Worm (Caenorhabditis elegans) whole organism, early embryonic: Measurements from ENCODE around the gene Y55F3BL.6.
"Not testable (repeated sequence)": the region's sequence is repeated elsewhere in the genome, so short reads cannot be mapped to it uniquely, and the experiment has no call there.

Source experiments
- B0310.2 ChIP-seq: sonication (generic microtip); optimal IDR thresholded peaks from 2 replicates; lab custom pipeline; 2016; ENCODE audit warnings: mild to moderate bottlenecking, missing genetic modification characterization, missing compliant biosample characterization
- F13C5.2 ChIP-seq: sonication (generic microtip); optimal IDR thresholded peaks from 2 replicates; lab custom pipeline; 2017; ENCODE audit warnings: mild to moderate bottlenecking, missing genetic modification characterization, inconsistent platforms, missing compliant biosample characterization
- aly-1 ChIP-seq: sonication (generic microtip); optimal IDR thresholded peaks from 2 replicates; lab custom pipeline; 2016; ENCODE audit warnings: missing genetic modification characterization, missing compliant biosample characterization
- ama-1 ChIP-seq: fragments of 150-350 bp; optimal IDR thresholded peaks from 2 replicates; lab custom pipeline; 2014
- ceh-13 ChIP-seq: fragments of 200-800 bp; sonication (Bioruptor generic); optimal IDR thresholded peaks from 2 replicates; lab custom pipeline; 2018; ENCODE audit warnings: mild to moderate bottlenecking, missing genetic modification characterization, missing compliant biosample characterization
- ceh-36 ChIP-seq: sonication (generic microtip); optimal IDR thresholded peaks from 2 replicates; lab custom pipeline; 2016; ENCODE audit warnings: missing genetic modification characterization, inconsistent platforms, missing compliant biosample characterization
- ets-7 ChIP-seq: sonication (generic microtip); optimal IDR thresholded peaks from 2 replicates; lab custom pipeline; 2016; ENCODE audit warnings: missing genotype, missing genetic modification characterization, missing compliant biosample characterization
- flt-1 ChIP-seq: fragments of 200-800 bp; sonication (Bioruptor generic); IDR thresholded peaks from 2 replicates; pipeline ENCODE4 v1.3.6; 2022; ENCODE audit warnings: missing genetic modification characterization, missing compliant biosample characterization
- hmbx-1 ChIP-seq: sonication (generic microtip); optimal IDR thresholded peaks from 2 replicates; lab custom pipeline; 2016; ENCODE audit warnings: mild to moderate bottlenecking, missing genetic modification characterization, missing compliant biosample characterization
- hmg-4 ChIP-seq: fragments of 200-800 bp; sonication (Bioruptor generic); optimal IDR thresholded peaks from 2 replicates; lab custom pipeline; 2018; ENCODE audit warnings: mild to moderate bottlenecking, missing genetic modification characterization, missing compliant biosample characterization
- hnd-1 ChIP-seq: sonication (generic microtip); optimal IDR thresholded peaks from 2 replicates; lab custom pipeline; 2016; ENCODE audit warnings: missing genetic modification characterization, missing compliant biosample characterization
- pes-1 ChIP-seq: fragments of 200-800 bp; sonication (Bioruptor generic); IDR thresholded peaks from 2 replicates; pipeline ENCODE4 v1.3.6; 2022; ENCODE audit warnings: missing genetic modification reagents, missing genetic modification characterization, missing compliant biosample characterization
- scrt-1 ChIP-seq: fragments of 200-800 bp; sonication (Bioruptor generic); IDR thresholded peaks from 2 replicates; pipeline ENCODE4 v1.3.6; 2022; ENCODE audit warnings: missing genetic modification characterization, missing compliant biosample characterization
- sea-1 ChIP-seq: fragments of 200-800 bp; sonication (Bioruptor generic); conservative IDR thresholded peaks from 2 replicates; pipeline ENCODE4 v1.3.6; 2022; ENCODE audit warnings: missing genetic modification characterization, missing compliant biosample characterization
- tbx-11 ChIP-seq: fragments of 200-800 bp; sonication (Bioruptor generic); IDR thresholded peaks from 2 replicates; pipeline ENCODE4 v1.3.6; 2022; ENCODE audit warnings: missing genetic modification characterization, missing compliant biosample characterization
- tbx-37 ChIP-seq: fragments of 200-800 bp; sonication (Bioruptor generic); conservative IDR thresholded peaks from 2 replicates; pipeline ENCODE4 v1.3.6; 2022; ENCODE audit warnings: missing genetic modification reagents, missing genetic modification characterization, missing compliant biosample characterization
- tra-4 ChIP-seq: sonication (generic microtip); optimal IDR thresholded peaks from 2 replicates; lab custom pipeline; 2017; ENCODE audit warnings: missing genetic modification characterization, missing compliant biosample characterization

The Y55F3BL.6 gene

DNA sequence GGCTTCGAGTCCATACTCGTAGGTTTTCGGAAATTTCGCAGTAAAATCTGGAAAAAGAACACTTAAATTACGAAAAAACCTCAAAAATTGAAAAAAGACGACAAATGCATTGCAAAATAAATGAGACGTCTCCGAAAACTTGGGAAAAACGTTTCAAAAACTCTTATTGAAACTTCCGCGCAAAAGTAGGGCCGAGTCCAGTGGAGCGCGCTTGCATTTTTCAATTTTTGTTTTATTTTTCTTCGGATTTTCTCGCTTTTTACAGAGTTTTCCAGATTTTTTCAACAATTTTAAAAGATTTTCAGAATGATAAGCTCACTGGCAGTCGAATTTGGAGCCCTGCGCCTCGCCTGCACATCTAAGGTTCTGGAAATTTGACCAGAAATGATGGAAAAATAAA lies 33.9 kb downstream of the Y55F3BL.6 start, which contains the start of gene mrpl-2:
Gene mrpl-2, plus strand, starts transcription at position 307 of the 400 bp plus-strand sequence.
- TF ChIP-seq hmg-4 (GFP tag; lab: Kevin White, UChicago) (no peak), hnd-1 (no peak), tra-4 (no peak), scrt-1 (GFP tag; lab: Robert Waterston, UW) (no peak)

- TF ChIP-seq hmbx-1 (tag; lab: Kevin White, UChicago); ama-1 (lab: Kevin White, UChicago); ceh-36 (tag; lab: Kevin White, UChicago): not testable (repeated sequence)
Measured at ce11 chrIV:771061-771460, 35.8 kb downstream of the Y55F3BL.6 start, which contains the start of gene F56B3.9. Gene F56B3.9, plus strand, starts transcription at chrIV:771361.

ce11 chrIV:768312-768711 lies 38.6 kb downstream of the Y55F3BL.6 start, which contains the start of gene F56B3.2:
Gene F56B3.2, minus strand, starts transcription at chrIV:768584.
- TF ChIP-seq aly-1 (tag; lab: Kevin White, UChicago) (no peak), tbx-37 (GFP tag; lab: Robert Waterston, UW) (no peak), flt-1 (GFP tag; lab: Robert Waterston, UW) (no peak), ama-1 (lab: Kevin White, UChicago) (no peak), F13C5.2 (tag; lab: Kevin White, UChicago) (no peak), hmbx-1 (tag; lab: Kevin White, UChicago) (no peak), hmg-4 (GFP tag; lab: Kevin White, UChicago) (no peak), scrt-1 (GFP tag; lab: Robert Waterston, UW) (no peak), ceh-36 (tag; lab: Kevin White, UChicago) (no peak), pes-1 (GFP tag; lab: Robert Waterston, UW) (no peak), tra-4 (no peak), hnd-1 (no peak), ets-7 (no peak), B0310.2 (tag; lab: Kevin White, UChicago) (no peak), sea-1 (GFP tag; lab: Robert Waterston, UW) (no peak), ceh-13 (GFP tag; lab: Kevin White, UChicago) (no peak), tbx-11 (no peak)

DNA sequence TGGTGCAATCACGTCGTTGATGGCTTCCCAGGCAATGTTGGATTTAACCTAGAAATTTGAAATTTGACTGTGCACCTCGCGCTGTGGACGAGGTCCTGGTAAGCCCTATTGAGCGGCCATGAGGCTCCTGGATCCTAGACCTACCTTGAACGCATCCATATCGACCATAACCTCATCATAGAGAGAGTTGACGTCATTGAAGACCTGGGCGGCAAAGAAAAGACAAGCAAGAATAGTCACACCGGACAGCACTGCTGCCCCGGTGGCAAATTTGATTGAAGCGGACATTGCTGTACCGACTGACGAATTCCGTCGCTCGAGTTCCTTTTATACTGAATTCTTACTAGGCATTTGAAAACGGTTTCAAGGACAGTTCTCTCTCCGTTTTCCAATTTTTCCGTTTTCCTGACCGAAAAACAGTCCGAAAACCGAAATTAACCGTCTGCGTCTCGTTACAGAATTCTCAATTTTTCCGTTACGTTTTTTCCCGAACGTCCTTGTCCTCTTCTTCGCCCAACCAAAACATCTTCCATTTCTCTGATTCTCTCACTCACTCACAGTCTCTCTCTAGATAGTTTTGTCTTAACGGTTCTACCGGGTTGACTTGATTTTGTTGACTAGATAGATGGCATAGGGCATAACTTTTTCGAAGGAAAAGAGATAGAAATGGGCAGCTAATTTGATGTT lies 43.4 kb downstream of the Y55F3BL.6 start, which contains the start of gene col-103:
Gene col-103, minus strand, starts transcription at position 302 of the 687 bp plus-strand sequence.
- no peak for TF ChIP-seq flt-1 (GFP tag; lab: Robert Waterston, UW)
- no peak for TF ChIP-seq tbx-37 (GFP tag; lab: Robert Waterston, UW)
- no peak for TF ChIP-seq hnd-1
- TF ChIP-seq hmbx-1 (tag; lab: Kevin White, UChicago), result no peak
- no peak for TF ChIP-seq ets-7
- no peak for TF ChIP-seq F13C5.2 (tag; lab: Kevin White, UChicago)
- TF ChIP-seq tbx-11, result no peak
- TF ChIP-seq scrt-1 (GFP tag; lab: Robert Waterston, UW), result no peak
- TF ChIP-seq sea-1 (GFP tag; lab: Robert Waterston, UW), result no peak
- TF ChIP-seq pes-1 (GFP tag; lab: Robert Waterston, UW), result no peak
- TF ChIP-seq B0310.2 (tag; lab: Kevin White, UChicago), result no peak

DNA sequence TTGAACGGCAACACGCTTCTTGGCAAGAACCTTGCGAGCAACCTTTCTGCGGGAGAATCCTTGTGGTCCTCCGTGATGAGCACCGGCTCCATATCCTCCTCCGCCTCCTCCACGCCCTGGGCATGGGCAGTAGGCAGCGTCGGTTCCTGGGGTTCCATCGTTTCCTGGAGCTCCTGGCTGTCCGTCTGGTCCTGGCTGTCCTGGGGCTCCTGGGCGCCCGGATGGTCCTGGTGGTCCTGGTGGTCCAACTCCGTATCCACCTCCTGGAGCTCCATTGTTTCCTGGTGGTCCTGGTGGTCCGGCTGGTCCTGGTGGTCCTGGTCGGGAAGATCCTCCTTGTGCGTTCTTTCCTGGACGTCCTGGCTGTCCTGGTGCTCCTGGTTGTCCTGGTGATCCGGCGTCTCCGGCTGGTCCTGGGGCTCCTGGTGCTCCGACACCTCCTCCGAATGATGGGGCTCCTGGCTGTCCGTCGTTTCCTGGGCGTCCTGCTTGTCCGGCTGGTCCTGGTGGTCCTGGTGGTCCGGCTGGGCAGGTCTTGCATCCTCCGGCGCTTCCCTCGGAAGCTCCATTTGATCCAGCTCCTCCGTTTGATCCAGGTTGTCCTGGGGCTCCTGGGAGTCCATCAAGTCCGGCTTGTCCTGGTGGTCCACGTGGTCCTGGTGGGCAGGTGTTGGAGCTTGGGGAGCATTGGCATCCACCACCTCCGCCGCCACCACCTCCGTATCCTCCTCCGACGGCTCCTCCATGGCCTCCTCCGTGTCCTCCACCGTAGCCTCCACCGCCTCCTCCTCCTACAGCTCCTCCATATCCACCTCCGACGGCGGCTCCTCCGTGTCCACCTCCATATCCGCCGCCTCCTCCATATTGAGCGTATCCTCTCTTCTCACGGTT lies 44.1 kb downstream of the Y55F3BL.6 start:
- no peak for TF ChIP-seq ceh-36 (tag; lab: Kevin White, UChicago)
- TF ChIP-seq hmbx-1 (tag; lab: Kevin White, UChicago), result no peak
- no peak for TF ChIP-seq ceh-13 (GFP tag; lab: Kevin White, UChicago)
- no peak for TF ChIP-seq hmg-4 (GFP tag; lab: Kevin White, UChicago)
- TF ChIP-seq tbx-37 (GFP tag; lab: Robert Waterston, UW), result no peak
- no peak for TF ChIP-seq tbx-11
- no peak for TF ChIP-seq F13C5.2 (tag; lab: Kevin White, UChicago)
- no peak for TF ChIP-seq B0310.2 (tag; lab: Kevin White, UChicago)

DNA sequence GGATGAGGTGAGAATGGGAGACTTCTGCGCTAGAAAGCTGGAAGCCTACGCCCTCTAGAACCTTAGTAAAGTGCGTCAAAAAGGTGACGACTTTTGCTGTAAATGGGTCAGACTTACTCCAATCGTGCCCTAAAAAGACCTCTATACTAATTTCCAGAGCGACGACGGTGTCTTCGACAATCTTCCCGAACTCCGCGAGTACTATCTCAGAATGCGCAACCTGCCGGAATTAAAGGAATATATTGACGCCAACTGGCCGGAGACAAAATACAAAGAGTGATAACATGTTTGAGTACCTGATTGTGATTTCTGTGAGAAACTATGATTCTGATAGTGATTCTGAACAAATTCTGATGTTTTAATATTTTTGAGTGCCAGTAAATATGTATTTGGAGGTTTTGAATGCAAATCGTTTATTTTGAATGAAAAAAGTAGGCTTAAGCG lies 44.8 kb downstream of the Y55F3BL.6 start:
- TF ChIP-seq tra-4 (no peak), hnd-1 (no peak), tbx-11 (no peak), ceh-36 (tag; lab: Kevin White, UChicago) (no peak), pes-1 (GFP tag; lab: Robert Waterston, UW) (no peak), flt-1 (GFP tag; lab: Robert Waterston, UW) (no peak), F13C5.2 (tag; lab: Kevin White, UChicago) (no peak), ets-7 (no peak), tbx-37 (GFP tag; lab: Robert Waterston, UW) (no peak), aly-1 (tag; lab: Kevin White, UChicago) (no peak), ama-1 (lab: Kevin White, UChicago) (no peak), hmg-4 (GFP tag; lab: Kevin White, UChicago) (no peak), scrt-1 (GFP tag; lab: Robert Waterston, UW) (no peak), B0310.2 (tag; lab: Kevin White, UChicago) (no peak), hmbx-1 (tag; lab: Kevin White, UChicago) (no peak), sea-1 (GFP tag; lab: Robert Waterston, UW) (no peak), ceh-13 (GFP tag; lab: Kevin White, UChicago) (no peak)

DNA sequence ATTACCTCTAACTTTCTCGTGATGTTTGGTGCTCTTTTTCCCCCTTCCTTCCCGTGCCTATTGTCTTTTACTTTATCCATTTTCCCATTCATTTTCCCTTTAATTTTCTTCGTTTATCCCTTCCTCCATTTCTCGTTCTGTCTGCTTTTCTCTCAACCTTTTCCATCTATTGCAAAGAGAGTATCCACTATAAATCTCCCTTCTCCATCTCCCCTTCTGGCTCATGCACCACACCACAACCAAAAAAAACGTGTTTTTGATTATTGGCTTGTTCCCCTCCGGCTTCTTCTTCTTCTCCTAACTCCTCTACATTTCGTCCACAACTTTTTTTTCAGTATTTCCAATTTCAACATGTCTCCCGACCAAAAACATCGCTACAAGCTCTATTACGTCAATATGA lies 46.6 kb downstream of the Y55F3BL.6 start, which contains the start of gene gst-40:
Gene gst-40, plus strand, starts transcription at position 236 of the 400 bp plus-strand sequence.
- TF ChIP-seq tra-4, result no peak
- TF ChIP-seq hmg-4 (GFP tag; lab: Kevin White, UChicago), result no peak
- TF ChIP-seq aly-1 (tag; lab: Kevin White, UChicago), result no peak
- no peak for TF ChIP-seq pes-1 (GFP tag; lab: Robert Waterston, UW)
- TF ChIP-seq ets-7, result no peak
- TF ChIP-seq ceh-36 (tag; lab: Kevin White, UChicago), result no peak
- TF ChIP-seq hnd-1, result no peak
- no peak for TF ChIP-seq tbx-37 (GFP tag; lab: Robert Waterston, UW)
- TF ChIP-seq ama-1 (lab: Kevin White, UChicago), result no peak
- TF ChIP-seq tbx-11, result no peak
- TF ChIP-seq scrt-1 (GFP tag; lab: Robert Waterston, UW), result no peak
- TF ChIP-seq ceh-13 (GFP tag; lab: Kevin White, UChicago), result no peak
